Fruit fly (Drosophila melanogaster) whole organism, embryonic: ENCODE measurements around the gene CG2961.

Source experiments
- CG13775 ChIP-seq: fragments of 200-800 bp; sonication (Bioruptor generic); optimal IDR thresholded peaks from 3 replicates; lab custom pipeline; 2017; ENCODE audit warnings: missing biosample characterization, mild to moderate bottlenecking, missing genetic modification characterization
- CG15696 ChIP-seq: fragments of 200-800 bp; sonication (Bioruptor generic); optimal IDR thresholded peaks from 2 replicates; lab custom pipeline; 2019; ENCODE audit warnings: missing biosample characterization, mild to moderate bottlenecking, missing genetic modification characterization, moderate library complexity
- CG1602 ChIP-seq: fragments of 200-800 bp; sonication (Bioruptor generic); optimal IDR thresholded peaks from 3 replicates; lab custom pipeline; 2016; ENCODE audit warnings: missing biosample characterization, missing genetic modification characterization
- CG1647 ChIP-seq: fragments of 200-800 bp; sonication (Bioruptor generic); optimal IDR thresholded peaks from 3 replicates; lab custom pipeline; 2016; ENCODE audit warnings: missing biosample characterization, missing genetic modification characterization
- CG17385 ChIP-seq: fragments of 200-800 bp; sonication (Bioruptor generic); optimal IDR thresholded peaks from 3 replicates; lab custom pipeline; 2018; ENCODE audit warnings: missing biosample characterization, mild to moderate bottlenecking, missing genetic modification characterization
- CG17829 ChIP-seq: fragments of 200-800 bp; optimal IDR thresholded peaks from 2 replicates; lab custom pipeline; 2019; ENCODE audit warnings: missing biosample characterization, mild to moderate bottlenecking, missing genetic modification characterization, moderate library complexity
- CG1832 ChIP-seq: fragments of 200-800 bp; sonication (Bioruptor generic); optimal IDR thresholded peaks from 2 replicates; lab custom pipeline; 2017; ENCODE audit warnings: missing biosample characterization, mild to moderate bottlenecking, missing genetic modification characterization, inconsistent platforms
- CG18599 ChIP-seq: fragments of 200-800 bp; sonication (Bioruptor generic); optimal IDR thresholded peaks from 3 replicates; lab custom pipeline; 2017; ENCODE audit warnings: missing biosample characterization, missing genetic modification characterization, mild to moderate bottlenecking, moderate library complexity, missing genetic modification reagents
- CG31224 ChIP-seq: fragments of 200-800 bp; sonication (Bioruptor generic); IDR thresholded peaks from 2 replicates; pipeline ENCODE4 v1.3.6; 2022; ENCODE audit warnings: missing biosample characterization, missing genetic modification characterization
- CG42726 ChIP-seq: fragments of 200-800 bp; sonication (Bioruptor generic); IDR thresholded peaks from 2 replicates; pipeline ENCODE4 v1.3.6; 2022; ENCODE audit warnings: missing biosample characterization, missing genetic modification characterization; ENCODE audit not compliant: partially characterized antibody
- CG5180 ChIP-seq: fragments of 200-800 bp; sonication (Bioruptor generic); optimal IDR thresholded peaks from 3 replicates; lab custom pipeline; 2017; ENCODE audit warnings: missing biosample characterization, missing genetic modification characterization, mild to moderate bottlenecking, moderate library complexity, missing genetic modification reagents
- CG6175 ChIP-seq: fragments of 200-800 bp; sonication (Bioruptor generic); IDR thresholded peaks from 3 replicates; pipeline ENCODE4 v1.3.6; 2022; ENCODE audit warnings: missing biosample characterization, missing genetic modification characterization
- CG8281 ChIP-seq: fragments of 200-800 bp; sonication (Bioruptor generic); optimal IDR thresholded peaks from 2 replicates; lab custom pipeline; 2018; ENCODE audit warnings: missing biosample characterization, mild to moderate bottlenecking, missing genetic modification characterization, moderate library complexity
- Chrac-16 ChIP-seq: fragments of 200-800 bp; sonication (Bioruptor generic); optimal IDR thresholded peaks from 3 replicates; lab custom pipeline; 2016; ENCODE audit warnings: missing biosample characterization, missing genetic modification characterization
- CrebB ChIP-seq: fragments of 200-800 bp; sonication (Bioruptor generic); optimal IDR thresholded peaks from 3 replicates; lab custom pipeline; 2018; ENCODE audit warnings: missing biosample characterization, mild to moderate bottlenecking, missing genetic modification characterization
- Deaf1 ChIP-seq: fragments of 200-800 bp; optimal IDR thresholded peaks from 3 replicates; lab custom pipeline; 2019; ENCODE audit warnings: missing biosample characterization, mild to moderate bottlenecking, missing genetic modification characterization, moderate library complexity
- Dip2 ChIP-seq: fragments of 200-800 bp; sonication (Bioruptor generic); IDR thresholded peaks from 2 replicates; pipeline ENCODE4 v1.3.6; 2022; ENCODE audit warnings: missing biosample characterization, missing genetic modification characterization
- Doc2 ChIP-seq: fragments of 200-800 bp; sonication (Bioruptor generic); IDR thresholded peaks from 2 replicates; pipeline ENCODE4 v1.3.6; 2022; ENCODE audit warnings: missing biosample characterization, missing genetic modification characterization
- E2f1 ChIP-seq: fragments of 200-800 bp; sonication (Bioruptor generic); IDR thresholded peaks from 2 replicates; pipeline ENCODE4 v1.3.6; 2022; ENCODE audit warnings: missing biosample characterization, missing genetic modification characterization
- Hand ChIP-seq: fragments of 200-800 bp; sonication (Bioruptor generic); optimal IDR thresholded peaks from 2 replicates; lab custom pipeline; 2017; ENCODE audit warnings: mild to moderate bottlenecking, missing biosample characterization, missing genetic modification reagents, missing genetic modification characterization
- Hr3 ChIP-seq: fragments of 200-800 bp; sonication (Bioruptor generic); optimal IDR thresholded peaks from 3 replicates; lab custom pipeline; 2016; ENCODE audit warnings: missing biosample characterization, missing genetic modification characterization
- Hr78 ChIP-seq, 2 experiments: fragments of 200-800 bp in 1 of 2; fragments of >200 bp in 1 of 2; sonication (Bioruptor generic) in 1 of 2; optimal IDR thresholded peaks; 2 replicates each; lab custom pipeline; 2017 to 2019; ENCODE audit warnings: missing biosample characterization in 2 of 2, missing genetic modification characterization in 2 of 2, mild to moderate bottlenecking in 1 of 2, moderate library complexity in 1 of 2
- Med ChIP-seq: fragments of 200-800 bp; sonication (Bioruptor generic); peaks from one replicate; lab custom pipeline; 2016; ENCODE audit warnings: missing biosample characterization, missing genetic modification characterization, mild to moderate bottlenecking, inconsistent platforms, moderate library complexity
- NFAT ChIP-seq: fragments of 200-800 bp; sonication (Bioruptor generic); IDR thresholded peaks from 2 replicates; pipeline ENCODE4 v1.3.6; 2022; ENCODE audit warnings: missing biosample characterization, missing genetic modification characterization
- Pdp1 ChIP-seq, 2 experiments: fragments of 200-800 bp; sonication (Bioruptor generic); optimal IDR thresholded peaks; 3 replicates each; lab custom pipeline; 2016; ENCODE audit warnings: missing biosample characterization in 2 of 2, missing genetic modification characterization in 2 of 2, mild to moderate bottlenecking in 1 of 2, moderate library complexity in 1 of 2
- Rx ChIP-seq: fragments of 200-800 bp; sonication (Bioruptor generic); IDR thresholded peaks from 2 replicates; pipeline ENCODE4 v1.3.6; 2022; ENCODE audit warnings: missing biosample characterization, missing genetic modification characterization
- Spps ChIP-seq: fragments of 200-800 bp; sonication (Bioruptor generic); optimal IDR thresholded peaks from 2 replicates; lab custom pipeline; 2018; ENCODE audit warnings: missing biosample characterization, mild to moderate bottlenecking, missing genetic modification characterization
- Trl ChIP-seq, 3 experiments: fragments of >200 bp in 2 of 3; fragments of 200-800 bp in 1 of 3; sonication (Bioruptor generic) in 1 of 3; optimal IDR thresholded peaks; 2 replicates in 1 of 3; 3 replicates in 2 of 3; lab custom pipeline; 2016 to 2017; ENCODE audit warnings: missing biosample characterization in 1 of 3, missing genetic modification characterization in 1 of 3
- abd-A ChIP-seq: fragments of 200-800 bp; sonication (Bioruptor generic); optimal IDR thresholded peaks from 3 replicates; lab custom pipeline; 2019; ENCODE audit warnings: missing biosample characterization, mild to moderate bottlenecking, missing genetic modification characterization, moderate library complexity
- ac ChIP-seq: fragments of 200-800 bp; sonication (Bioruptor generic); optimal IDR thresholded peaks from 3 replicates; lab custom pipeline; 2017; ENCODE audit warnings: missing biosample characterization, mild to moderate bottlenecking, missing genetic modification characterization
- az2 ChIP-seq: fragments of 200-800 bp; sonication (Bioruptor generic); optimal IDR thresholded peaks from 3 replicates; lab custom pipeline; 2016; ENCODE audit warnings: missing biosample characterization, missing genetic modification characterization
- cg ChIP-seq: fragments of 200-800 bp; sonication (Bioruptor generic); optimal IDR thresholded peaks from 3 replicates; lab custom pipeline; 2019; ENCODE audit warnings: missing biosample characterization, mild to moderate bottlenecking, missing genetic modification characterization, moderate library complexity
- ci ChIP-seq: fragments of 200-800 bp; sonication (Bioruptor generic); IDR thresholded peaks from 3 replicates; pipeline ENCODE4 v1.3.6; 2022; ENCODE audit warnings: missing biosample characterization, missing genetic modification characterization
- dmrt99B ChIP-seq: fragments of 200-800 bp; sonication (Bioruptor generic); optimal IDR thresholded peaks from 2 replicates; lab custom pipeline; 2018; ENCODE audit warnings: missing biosample characterization, mild to moderate bottlenecking, missing genetic modification characterization, moderate library complexity
- ind ChIP-seq: fragments of 200-800 bp; sonication (Bioruptor generic); optimal IDR thresholded peaks from 3 replicates; lab custom pipeline; 2016; ENCODE audit warnings: missing biosample characterization, missing genetic modification characterization
- lab ChIP-seq: fragments of 200-800 bp; sonication (Bioruptor generic); optimal IDR thresholded peaks from 3 replicates; lab custom pipeline; 2017; ENCODE audit warnings: missing biosample characterization, missing genetic modification characterization, mild to moderate bottlenecking, moderate library complexity, missing genetic modification reagents
- mam ChIP-seq: fragments of 200-800 bp; sonication (Bioruptor generic); optimal IDR thresholded peaks from 3 replicates; lab custom pipeline; 2016; ENCODE audit warnings: missing biosample characterization, missing genetic modification characterization
- onecut ChIP-seq: fragments of 200-800 bp; sonication (Bioruptor generic); IDR thresholded peaks from 2 replicates; pipeline ENCODE4 v1.3.6; 2022; ENCODE audit warnings: missing biosample characterization, missing genetic modification characterization
- org-1 ChIP-seq: fragments of 200-800 bp; sonication (Bioruptor generic); optimal IDR thresholded peaks from 2 replicates; lab custom pipeline; 2017; ENCODE audit warnings: missing biosample characterization, missing genetic modification characterization
- pzg ChIP-seq: fragments of 200-800 bp; sonication (Bioruptor generic); optimal IDR thresholded peaks from 3 replicates; lab custom pipeline; 2018; ENCODE audit warnings: missing biosample characterization, mild to moderate bottlenecking, missing genetic modification characterization, moderate library complexity
- rib ChIP-seq: fragments of 200-800 bp; sonication (Bioruptor generic); IDR thresholded peaks from 2 replicates; pipeline ENCODE4 v1.3.6; 2022; ENCODE audit warnings: missing biosample characterization, missing genetic modification characterization
- row ChIP-seq: fragments of 200-800 bp; sonication (Bioruptor generic); IDR thresholded peaks from 3 replicates; pipeline ENCODE4 v1.3.6; 2022; ENCODE audit warnings: missing biosample characterization, missing genetic modification characterization
- schlank ChIP-seq: fragments of 200-800 bp; sonication (Bioruptor generic); optimal IDR thresholded peaks from 2 replicates; lab custom pipeline; 2018; ENCODE audit warnings: missing biosample characterization, mild to moderate bottlenecking, missing genetic modification characterization
- sens-2 ChIP-seq: fragments of 200-800 bp; sonication (Bioruptor generic); IDR thresholded peaks from 2 replicates; pipeline ENCODE4 v1.3.6; 2022; ENCODE audit warnings: missing biosample characterization, missing genetic modification characterization
- sisA ChIP-seq: fragments of 200-800 bp; sonication (Bioruptor generic); IDR thresholded peaks from 2 replicates; pipeline ENCODE4 v1.3.6; 2022; ENCODE audit warnings: missing biosample characterization, missing genetic modification characterization
- sug ChIP-seq: fragments of 200-800 bp; optimal IDR thresholded peaks from 2 replicates; lab custom pipeline; 2019; ENCODE audit warnings: missing biosample characterization, mild to moderate bottlenecking, missing genetic modification characterization, moderate library complexity
- twi ChIP-seq: fragments of 200-800 bp; optimal IDR thresholded peaks from 2 replicates; lab custom pipeline; 2019; ENCODE audit warnings: missing biosample characterization, mild to moderate bottlenecking, missing genetic modification characterization, moderate library complexity
- unc-4 ChIP-seq: fragments of 200-800 bp; sonication (Bioruptor generic); IDR thresholded peaks from 2 replicates; pipeline ENCODE4 v1.3.6; 2022; ENCODE audit warnings: missing biosample characterization, missing genetic modification characterization; ENCODE audit not compliant: partially characterized antibody
- unpg ChIP-seq: fragments of 200-800 bp; sonication (Bioruptor generic); optimal IDR thresholded peaks from 3 replicates; lab custom pipeline; 2018; ENCODE audit warnings: missing biosample characterization, mild to moderate bottlenecking, missing genetic modification characterization, moderate library complexity
- wek ChIP-seq: fragments of 200-800 bp; sonication (Bioruptor generic); optimal IDR thresholded peaks from 3 replicates; lab custom pipeline; 2018; ENCODE audit warnings: missing biosample characterization, mild to moderate bottlenecking, missing genetic modification characterization, moderate library complexity
- zen ChIP-seq: fragments of 200-800 bp; sonication (Bioruptor generic); optimal IDR thresholded peaks from 3 replicates; lab custom pipeline; 2018; ENCODE audit warnings: missing biosample characterization, mild to moderate bottlenecking, missing genetic modification characterization, moderate library complexity

Gene CG2961

dm6 chrX:10250017-10250416 is 17.1 kb upstream of the CG2961 start (continued):
- TF ChIP-seq schlank (tag; lab: Kevin White, UChicago) (no peak), sug (no peak), Hr78 (GFP tag; optimal IDR thresholded peaks at IDR 0.05; lab: Kevin White, UChicago) (no peak), lab (GFP tag; lab: Kevin White, UChicago) (peak; percentile 6), unpg (GFP tag; lab: Kevin White, UChicago) (no peak), twi (tag; lab: Kevin White, UChicago) (no peak), CG17385 (GFP tag; lab: Kevin White, UChicago) (no peak), dmrt99B (tag; lab: Kevin White, UChicago) (no peak), Spps (tag; lab: Kevin White, UChicago) (no peak), ind (no peak), mam (no peak), CrebB (tag; lab: Kevin White, UChicago) (no peak), CG1647 (no peak), CG8281 (peak; percentile 100), CG1602 (GFP tag; lab: Kevin White, UChicago) (no peak), Chrac-16 (GFP tag; lab: Kevin White, UChicago) (no peak), sens-2 (no peak), zen (tag; lab: Kevin White, UChicago) (no peak), CG15696 (tag; lab: Kevin White, UChicago) (no peak), Pdp1 (GFP tag; optimal IDR thresholded peaks at IDR 0.05; lab: Kevin White, UChicago) (peak in 1 of 2 experiments; percentile 5), Rx (GFP tag; lab: Robert Waterston, UW) (no peak), NFAT (GFP tag; lab: Robert Waterston, UW) (no peak), ac (GFP tag; lab: Kevin White, UChicago) (no peak), az2 (GFP tag; lab: Kevin White, UChicago) (no peak), Hr3 (GFP tag; lab: Kevin White, UChicago) (no peak), Hand (GFP tag; lab: Kevin White, UChicago) (no peak), CG13775 (no peak), E2f1 (no peak), pzg (GFP tag; lab: Kevin White, UChicago) (no peak), sisA (GFP tag; lab: Robert Waterston, UW) (no peak), Doc2 (GFP tag; lab: Robert Waterston, UW) (no peak), Deaf1 (peak; percentile 79), row (no peak; the same call in 2 of the 3 replicates), Trl (optimal IDR thresholded peaks at IDR 0.05; lab: Kevin White, UChicago) (peak in 1 of 2 experiments; percentile 28), Trl (GFP tag; optimal IDR thresholded peaks at IDR 0.05; lab: Kevin White, UChicago) (no peak), wek (GFP tag; lab: Kevin White, UChicago) (no peak), CG6175 (GFP tag; lab: Robert Waterston, UW) (no peak), CG42726 (no peak), CG17829 (tag; lab: Kevin White, UChicago) (no peak), org-1 (no peak), rib (GFP tag; lab: Robert Waterston, UW) (0 out of 2 replicates have a peak, but pooled peaks have one; percentile 33), abd-A (tag; lab: Kevin White, UChicago) (peak; percentile 16)
- TF ChIP-seq, all 482 proteins: peak for 10

- peak; percentile 51 for TF ChIP-seq cg (GFP tag; lab: Kevin White, UChicago)
- TF ChIP-seq Trl (optimal IDR thresholded peaks at IDR 0.05; lab: Kevin White, UChicago) = peak; percentile 68 to 69
- TF ChIP-seq Trl (GFP tag; optimal IDR thresholded peaks at IDR 0.05; lab: Kevin White, UChicago) = no peak
- no peak for TF ChIP-seq unc-4 (GFP tag; lab: Robert Waterston, UW)
- no peak for TF ChIP-seq Dip2 (GFP tag; lab: Robert Waterston, UW)
- TF ChIP-seq CG18599 (GFP tag; lab: Kevin White, UChicago) = peak; percentile 9
- peak; percentile 45 for TF ChIP-seq CG1832 (GFP tag; lab: Kevin White, UChicago)
- TF ChIP-seq onecut (GFP tag; lab: Robert Waterston, UW) = peak; percentile 89
- no peak for TF ChIP-seq CG31224 (GFP tag; lab: Robert Waterston, UW)
- 0 out of 3 replicates have a peak, but pooled peaks have one; percentile 34 for TF ChIP-seq ci (GFP tag; lab: Robert Waterston, UW)
- no peak for TF ChIP-seq schlank (tag; lab: Kevin White, UChicago)
- peak in 1 of 2 experiments; percentile 61 for TF ChIP-seq Hr78 (GFP tag; optimal IDR thresholded peaks at IDR 0.05; lab: Kevin White, UChicago)
- peak; percentile 5 for TF ChIP-seq CG5180 (GFP tag; lab: Kevin White, UChicago)
- TF ChIP-seq Med = peak; percentile 60
Observed at dm6 chrX:10247366-10247765, 14.5 kb upstream of the CG2961 start.
